Worm (Caenorhabditis elegans) whole organism, young adult: ENCODE results near the gene C51E3.10.

Experiments used
- B0035.1 ChIP-seq: sonication (generic microtip); optimal IDR thresholded peaks from 2 replicates; lab custom pipeline; 2016; ENCODE audit warnings: missing genetic modification characterization, mild to moderate bottlenecking, missing compliant biosample characterization, missing genotype, missing genetic modification reagents
- C06A6.2 ChIP-seq: fragments of 200-800 bp; sonication (Bioruptor generic); conservative IDR thresholded peaks from 2 replicates; pipeline ENCODE4 v1.3.6; 2022; ENCODE audit warnings: missing genetic modification characterization, missing compliant biosample characterization
- F22D6.2 ChIP-seq: sonication (generic microtip); optimal IDR thresholded peaks from 2 replicates; lab custom pipeline; 2016; ENCODE audit warnings: mild to moderate bottlenecking, missing genetic modification characterization, missing compliant biosample characterization
- F23B12.7 ChIP-seq: sonication (generic microtip); optimal IDR thresholded peaks from 2 replicates; lab custom pipeline; 2017; ENCODE audit warnings: missing genetic modification characterization, mild to moderate bottlenecking, missing compliant biosample characterization, antibody characterized with exemption, moderate library complexity; ENCODE audit not compliant: insufficient read depth
- F37B4.10 ChIP-seq: fragments of 200-800 bp; sonication (Bioruptor generic); IDR thresholded peaks from 2 replicates; pipeline ENCODE4 v1.3.6; 2022; ENCODE audit warnings: missing genetic modification characterization, missing compliant biosample characterization
- K12H6.12 ChIP-seq: fragments of 200-800 bp; sonication (Bioruptor generic); optimal IDR thresholded peaks from 2 replicates; lab custom pipeline; 2018; ENCODE audit warnings: mild to moderate bottlenecking, missing genetic modification characterization, missing compliant biosample characterization
- T07F8.4 ChIP-seq: sonication (generic microtip); optimal IDR thresholded peaks from 2 replicates; lab custom pipeline; 2016; ENCODE audit warnings: mild to moderate bottlenecking, missing genetic modification characterization, moderate library complexity, missing compliant biosample characterization
- Y67H2A.10 ChIP-seq: fragments of 200-800 bp; sonication (Bioruptor generic); conservative IDR thresholded peaks from 2 replicates; pipeline ENCODE4 v1.3.6; 2022; ENCODE audit warnings: missing genetic modification reagents, missing genetic modification characterization, missing compliant biosample characterization
- Y95B8A.8 ChIP-seq: fragments of 200-800 bp; sonication (Bioruptor generic); IDR thresholded peaks from 2 replicates; pipeline ENCODE4 v1.3.6; 2022; ENCODE audit warnings: missing genetic modification reagents, missing genetic modification characterization, missing compliant biosample characterization
- ZK185.1 ChIP-seq: sonication (generic microtip); optimal IDR thresholded peaks from 2 replicates; lab custom pipeline; 2016; ENCODE audit warnings: mild to moderate bottlenecking, missing genetic modification characterization, missing compliant biosample characterization; ENCODE audit not compliant: poor library complexity, severe bottlenecking
- aptf-2 ChIP-seq: fragments of 200-800 bp; sonication (Bioruptor generic); conservative IDR thresholded peaks from 2 replicates; pipeline ENCODE4 v1.3.6; 2022; ENCODE audit warnings: missing genetic modification reagents, missing genetic modification characterization, missing compliant biosample characterization
- atf-7 ChIP-seq: sonication (generic microtip); optimal IDR thresholded peaks from 2 replicates; lab custom pipeline; 2017; ENCODE audit warnings: mild to moderate bottlenecking, missing genetic modification characterization, missing compliant biosample characterization
- attf-3 ChIP-seq: fragments of 200-800 bp; sonication (Bioruptor generic); conservative IDR thresholded peaks from 2 replicates; pipeline ENCODE4 v1.3.6; 2022; ENCODE audit warnings: missing genetic modification reagents, missing genetic modification characterization, missing compliant biosample characterization
- cebp-1 ChIP-seq, 2 experiments: fragments of 200-800 bp in 1 of 2; sonication (Bioruptor generic) in 1 of 2; sonication (generic microtip) in 1 of 2; IDR thresholded peaks in 1 of 2; optimal IDR thresholded peaks in 1 of 2; 2 replicates each; pipeline versions ENCODE4 v1.3.6 to Lab custom; 2017 to 2022; ENCODE audit warnings: missing compliant biosample characterization in 2 of 2, missing genetic modification characterization in 2 of 2, mild to moderate bottlenecking in 1 of 2, missing genetic modification reagents in 1 of 2, moderate library complexity in 1 of 2
- cebp-2 ChIP-seq: fragments of 200-800 bp; sonication (Bioruptor generic); IDR thresholded peaks from 2 replicates; pipeline ENCODE4 v1.3.6; 2022; ENCODE audit warnings: missing genetic modification characterization, missing compliant biosample characterization
- ceh-58 ChIP-seq: fragments of 200-800 bp; sonication (Bioruptor generic); IDR thresholded peaks from 2 replicates; pipeline ENCODE4 v1.3.6; 2022; ENCODE audit warnings: missing genetic modification characterization, missing compliant biosample characterization
- ceh-79 ChIP-seq: sonication (generic microtip); optimal IDR thresholded peaks from 2 replicates; lab custom pipeline; 2017; ENCODE audit warnings: mild to moderate bottlenecking, missing genetic modification characterization, missing compliant biosample characterization
- dox-1 ChIP-seq: fragments of 200-800 bp; sonication (Bioruptor generic); IDR thresholded peaks from 2 replicates; pipeline ENCODE4 v1.3.6; 2022; ENCODE audit warnings: missing genetic modification reagents, missing genetic modification characterization, missing compliant biosample characterization
- dpl-1 ChIP-seq: fragments of 150-350 bp; optimal IDR thresholded peaks from 2 replicates; lab custom pipeline; 2014; ENCODE audit warnings: missing biosample characterization, missing genetic modification reagents, missing genetic modification characterization
- egl-18 ChIP-seq: fragments of 200-800 bp; sonication (Bioruptor generic); IDR thresholded peaks from 2 replicates; pipeline ENCODE4 v1.3.6; 2022; ENCODE audit warnings: missing genetic modification reagents, missing genetic modification characterization, missing compliant biosample characterization
- egrh-3 ChIP-seq: fragments of 200-800 bp; sonication (Bioruptor generic); IDR thresholded peaks from 2 replicates; pipeline ENCODE4 v1.3.6; 2022; ENCODE audit warnings: missing genetic modification reagents, missing genetic modification characterization, missing compliant biosample characterization
- hlh-26 ChIP-seq: fragments of 200-800 bp; sonication (Bioruptor generic); conservative IDR thresholded peaks from 2 replicates; pipeline ENCODE4 v1.3.6; 2022; ENCODE audit warnings: missing genetic modification reagents, missing genetic modification characterization, missing compliant biosample characterization
- let-526 ChIP-seq: fragments of 200-800 bp; sonication (Bioruptor generic); IDR thresholded peaks from 2 replicates; pipeline ENCODE4 v1.3.6; 2022; ENCODE audit warnings: missing genetic modification reagents, missing genetic modification characterization, missing compliant biosample characterization
- let-607 ChIP-seq, 2 experiments: fragments of 200-800 bp in 1 of 2; sonication (Bioruptor generic) in 1 of 2; sonication (generic microtip) in 1 of 2; optimal IDR thresholded peaks; 2 replicates each; lab custom pipeline; 2016 to 2018; ENCODE audit warnings: mild to moderate bottlenecking in 2 of 2, missing compliant biosample characterization in 2 of 2, missing genetic modification characterization in 2 of 2, moderate library complexity in 2 of 2, missing genotype in 1 of 2
- lin-26 ChIP-seq: fragments of 200-800 bp; sonication (Bioruptor generic); IDR thresholded peaks from 2 replicates; pipeline ENCODE4 v1.3.6; 2022; ENCODE audit warnings: missing genetic modification reagents, missing genetic modification characterization, missing compliant biosample characterization
- lin-35 ChIP-seq, 3 experiments: fragments of 150-350 bp in 2 of 3; sonication (generic microtip) in 1 of 3; optimal IDR thresholded peaks; 2 replicates each; lab custom pipeline; 2014 to 2018; ENCODE audit warnings: missing biosample characterization in 3 of 3, missing genetic modification characterization in 3 of 3, missing genetic modification reagents in 3 of 3
- lin-40 ChIP-seq: sonication (generic microtip); optimal IDR thresholded peaks from 2 replicates; lab custom pipeline; 2016; ENCODE audit warnings: missing genetic modification characterization, mild to moderate bottlenecking, missing compliant biosample characterization, missing genotype, missing genetic modification reagents
- lsy-27 ChIP-seq: sonication (generic microtip); optimal IDR thresholded peaks from 2 replicates; lab custom pipeline; 2017; ENCODE audit warnings: missing genetic modification characterization, mild to moderate bottlenecking, missing compliant biosample characterization, antibody characterized with exemption, missing genotype, borderline replicate concordance; ENCODE audit not compliant: insufficient read depth
- mcd-1 ChIP-seq: fragments of 200-800 bp; sonication (Bioruptor generic); IDR thresholded peaks from 2 replicates; pipeline ENCODE4 v1.3.6; 2022; ENCODE audit warnings: missing genetic modification reagents, missing genetic modification characterization, missing compliant biosample characterization
- mes-4 ChIP-seq: sonication (generic microtip); optimal IDR thresholded peaks from 2 replicates; lab custom pipeline; 2016; ENCODE audit warnings: missing genotype, missing genetic modification characterization, missing compliant biosample characterization
- mxl-1 ChIP-seq: sonication (generic microtip); optimal IDR thresholded peaks from 2 replicates; lab custom pipeline; 2016; ENCODE audit warnings: missing genetic modification characterization, missing compliant biosample characterization
- nhr-120 ChIP-seq: fragments of 200-800 bp; sonication (Bioruptor generic); IDR thresholded peaks from 2 replicates; pipeline ENCODE4 v1.3.6; 2022; ENCODE audit warnings: missing genetic modification characterization, missing compliant biosample characterization
- nhr-80 ChIP-seq: sonication (generic microtip); optimal IDR thresholded peaks from 2 replicates; lab custom pipeline; 2016; ENCODE audit warnings: missing genetic modification characterization, missing compliant biosample characterization
- nhr-90 ChIP-seq: sonication (generic microtip); optimal IDR thresholded peaks from 2 replicates; lab custom pipeline; 2016; ENCODE audit warnings: missing genotype, mild to moderate bottlenecking, missing genetic modification characterization, missing compliant biosample characterization
- pbrm-1 ChIP-seq: fragments of 200-800 bp; sonication (Bioruptor generic); IDR thresholded peaks from 2 replicates; pipeline ENCODE4 v1.3.6; 2022; ENCODE audit warnings: missing genetic modification reagents, missing genetic modification characterization, missing compliant biosample characterization
- rcor-1 ChIP-seq: fragments of 200-800 bp; sonication (Bioruptor generic); IDR thresholded peaks from 2 replicates; pipeline ENCODE4 v1.3.6; 2022; ENCODE audit warnings: missing genetic modification reagents, missing genetic modification characterization, missing compliant biosample characterization
- sdz-38 ChIP-seq: sonication (generic microtip); optimal IDR thresholded peaks from 2 replicates; lab custom pipeline; 2016; ENCODE audit warnings: missing genotype, missing genetic modification characterization, missing compliant biosample characterization
- snpc-1.1 ChIP-seq: sonication (generic microtip); optimal IDR thresholded peaks from 2 replicates; lab custom pipeline; 2017; ENCODE audit warnings: missing genetic modification characterization, mild to moderate bottlenecking, missing compliant biosample characterization, antibody characterized with exemption, moderate library complexity, missing genotype, missing genetic modification reagents; ENCODE audit not compliant: insufficient read depth
- sptf-2 ChIP-seq: fragments of 200-800 bp; sonication (Bioruptor generic); optimal IDR thresholded peaks from 2 replicates; lab custom pipeline; 2018; ENCODE audit warnings: mild to moderate bottlenecking, missing genetic modification characterization, missing compliant biosample characterization
- tlf-1 ChIP-seq: fragments of 200-800 bp; sonication (Bioruptor generic); optimal IDR thresholded peaks from 2 replicates; lab custom pipeline; 2018; ENCODE audit warnings: mild to moderate bottlenecking, missing genetic modification characterization, missing compliant biosample characterization
- unc-130 ChIP-seq: sonication (generic microtip); optimal IDR thresholded peaks from 2 replicates; lab custom pipeline; 2016; ENCODE audit warnings: missing genetic modification reagents, missing genetic modification characterization, missing compliant biosample characterization
- xnd-1 ChIP-seq: sonication (generic microtip); optimal IDR thresholded peaks from 2 replicates; lab custom pipeline; 2016; ENCODE audit warnings: missing genotype, missing genetic modification reagents, missing genetic modification characterization, missing compliant biosample characterization
- zim-3 ChIP-seq: sonication (generic microtip); optimal IDR thresholded peaks from 2 replicates; lab custom pipeline; 2017; ENCODE audit warnings: mild to moderate bottlenecking, missing genetic modification characterization, moderate library complexity, missing compliant biosample characterization
- ztf-18 ChIP-seq: sonication (generic microtip); optimal IDR thresholded peaks from 2 replicates; lab custom pipeline; 2016; ENCODE audit warnings: missing genotype, mild to moderate bottlenecking, missing genetic modification characterization, missing compliant biosample characterization
- ztf-3 ChIP-seq: fragments of 200-800 bp; sonication (Bioruptor generic); optimal IDR thresholded peaks from 2 replicates; lab custom pipeline; 2018; ENCODE audit warnings: mild to moderate bottlenecking, missing genetic modification characterization, missing compliant biosample characterization
- ztf-6 ChIP-seq: fragments of 200-800 bp; sonication (Bioruptor generic); IDR thresholded peaks from 2 replicates; pipeline ENCODE4 v1.3.6; 2022; ENCODE audit warnings: missing genetic modification reagents, missing genetic modification characterization, missing compliant biosample characterization

Gene C51E3.10

ce11 chrV:10178166-10178565, 17.2 kb upstream of the C51E3.10 start (continued):
- TF ChIP-seq attf-3 (GFP tag; lab: Robert Waterston, UW) (0 out of 2 replicates have a peak, but pooled peaks have one; percentile 18), cebp-1 (GFP tag; IDR thresholded peaks at IDR 0.05; lab: Robert Waterston, UW) (no peak), cebp-1 (tag; optimal IDR thresholded peaks at IDR 0.05; lab: Kevin White, UChicago) (peak; percentile 32), nhr-80 (tag; lab: Kevin White, UChicago) (peak; percentile 16)

- TF ChIP-seq lin-40, result peak; percentile 63
- no peak for TF ChIP-seq lin-26 (GFP tag; lab: Robert Waterston, UW)
- TF ChIP-seq egl-18, result 0 out of 2 replicates have a peak, but pooled peaks have one; percentile 24
- TF ChIP-seq ZK185.1 (tag; lab: Kevin White, UChicago), result peak; percentile 29
- TF ChIP-seq ztf-3 (GFP tag; lab: Kevin White, UChicago), result no peak
- TF ChIP-seq hlh-26 (GFP tag; lab: Robert Waterston, UW), result no peak
- no peak for TF ChIP-seq sdz-38 (tag; lab: Kevin White, UChicago)
- TF ChIP-seq K12H6.12 (tag; lab: Kevin White, UChicago), result peak; percentile 83
- no peak for TF ChIP-seq ceh-79 (tag; lab: Kevin White, UChicago)
- TF ChIP-seq sptf-2 (GFP tag; lab: Kevin White, UChicago), result no peak
- no peak for TF ChIP-seq tlf-1 (GFP tag; lab: Kevin White, UChicago)
- TF ChIP-seq nhr-90 (tag; lab: Kevin White, UChicago), result no peak
- TF ChIP-seq snpc-1.1 (tag; lab: Kevin White, UChicago), result no peak
- no peak for TF ChIP-seq aptf-2 (GFP tag; lab: Robert Waterston, UW)
- no peak for TF ChIP-seq let-526 (GFP tag; lab: Robert Waterston, UW)
- TF ChIP-seq mcd-1 (GFP tag; lab: Robert Waterston, UW), result peak; percentile 61
- no peak for TF ChIP-seq nhr-120 (GFP tag; lab: Robert Waterston, UW)
- TF ChIP-seq C06A6.2, result 0 out of 2 replicates have a peak, but pooled peaks have one; percentile 30
- no peak for TF ChIP-seq zim-3 (tag; lab: Kevin White, UChicago)
- TF ChIP-seq F22D6.2 (tag; lab: Kevin White, UChicago), result no peak
- TF ChIP-seq lsy-27, result no peak
- no peak for TF ChIP-seq dpl-1
- TF ChIP-seq Y95B8A.8 (GFP tag; lab: Robert Waterston, UW), result no peak
- peak; percentile 63; the same call in 1 of the 2 replicates for TF ChIP-seq rcor-1 (GFP tag; lab: Robert Waterston, UW)
- TF ChIP-seq T07F8.4, result no peak
- no peak for TF ChIP-seq ztf-18 (tag; lab: Kevin White, UChicago)
- no peak for TF ChIP-seq unc-130 (GFP tag; lab: Kevin White, UChicago)
- TF ChIP-seq xnd-1, result no peak
- no peak for TF ChIP-seq Y67H2A.10 (GFP tag; lab: Robert Waterston, UW)
- TF ChIP-seq egrh-3 (GFP tag; lab: Robert Waterston, UW), result no peak
- no peak for TF ChIP-seq ztf-6
- no peak for TF ChIP-seq mxl-1
- TF ChIP-seq F23B12.7 (tag; lab: Kevin White, UChicago), result no peak
- TF ChIP-seq pbrm-1 (GFP tag; lab: Robert Waterston, UW), result peak; percentile 45; the same call in 1 of the 2 replicates
- no peak for TF ChIP-seq F37B4.10
- peak in 1 of 3 experiments; percentile 41 for TF ChIP-seq lin-35 (GFP tag; optimal IDR thresholded peaks at IDR 0.05; lab: Kevin White, UChicago)
- peak; percentile 85 for TF ChIP-seq atf-7 (tag; lab: Kevin White, UChicago)
- no peak for TF ChIP-seq mes-4 (tag; lab: Kevin White, UChicago)
- TF ChIP-seq cebp-2 (GFP tag; lab: Robert Waterston, UW), result no peak
- 0 out of 2 replicates have a peak, but pooled peaks have one; percentile 51 for TF ChIP-seq dox-1
- no peak for TF ChIP-seq let-607 (tag; optimal IDR thresholded peaks at IDR 0.05; lab: Kevin White, UChicago)
- TF ChIP-seq ceh-58 (GFP tag; lab: Robert Waterston, UW), result no peak
- no peak for TF ChIP-seq B0035.1
These were observed 13.7 kb upstream of the C51E3.10 start for ce11 chrV:10174632-10175075.
